Worm (Caenorhabditis elegans) whole organism, L3 larva: Measurements from ENCODE around the gene zipt-13.
A peak's percentile ranks its signal among the peaks of the same experiment; 100 is the strongest.

Experiments used
- R02D3.7 ChIP-seq: fragments of 150-350 bp; optimal IDR thresholded peaks from 2 replicates; lab custom pipeline; 2014; ENCODE audit warnings: missing biosample characterization, missing genetic modification characterization
- aly-2 ChIP-seq: fragments of 150-350 bp; optimal IDR thresholded peaks from 2 replicates; lab custom pipeline; 2014; ENCODE audit warnings: missing biosample characterization, missing genetic modification characterization
- ceh-16 ChIP-seq: sonication (generic microtip); optimal IDR thresholded peaks from 2 replicates; lab custom pipeline; 2017; ENCODE audit warnings: missing biosample characterization, missing genetic modification characterization
- ceh-82 ChIP-seq: fragments of 150-350 bp; optimal IDR thresholded peaks from 2 replicates; lab custom pipeline; 2014; ENCODE audit warnings: missing biosample characterization, missing genetic modification characterization
- daf-12 ChIP-seq: fragments of 150-350 bp; optimal IDR thresholded peaks from 2 replicates; lab custom pipeline; 2014; ENCODE audit warnings: missing biosample characterization, missing genetic modification reagents, missing genetic modification characterization
- egl-27 ChIP-seq: sonication (generic microtip); optimal IDR thresholded peaks from 4 replicates; lab custom pipeline; 2017; ENCODE audit warnings: missing biosample characterization, missing genetic modification reagents, missing genetic modification characterization
- egl-5 ChIP-seq: fragments of 150-350 bp; optimal IDR thresholded peaks from 2 replicates; lab custom pipeline; 2017; ENCODE audit warnings: missing biosample characterization, missing genetic modification reagents, missing genetic modification characterization, inconsistent platforms
- elt-1 ChIP-seq: fragments of 150-350 bp; optimal IDR thresholded peaks from 2 replicates; lab custom pipeline; 2014; ENCODE audit warnings: missing biosample characterization, missing genetic modification characterization
- elt-3 ChIP-seq, 3 experiments: fragments of 150-350 bp in 1 of 3; sonication (generic microtip) in 2 of 3; optimal IDR thresholded peaks; 2 replicates in 2 of 3; 4 replicates in 1 of 3; lab custom pipeline; 2014 to 2017; ENCODE audit warnings: missing biosample characterization in 3 of 3, missing genetic modification characterization in 3 of 3
- fkh-2 ChIP-seq: fragments of 150-350 bp; optimal IDR thresholded peaks from 2 replicates; lab custom pipeline; 2014; ENCODE audit warnings: missing biosample characterization, missing genetic modification reagents, missing genetic modification characterization
- mdl-1 ChIP-seq: fragments of 150-350 bp; optimal IDR thresholded peaks from 2 replicates; lab custom pipeline; 2014; ENCODE audit warnings: missing biosample characterization, missing genetic modification characterization
- mml-1 ChIP-seq: fragments of 150-350 bp; sonication (generic microtip); optimal IDR thresholded peaks from 3 replicates; lab custom pipeline; 2014; ENCODE audit warnings: missing biosample characterization, missing genetic modification characterization
- nfya-1 ChIP-seq: sonication (generic microtip); optimal IDR thresholded peaks from 2 replicates; lab custom pipeline; 2017; ENCODE audit warnings: missing genetic modification characterization, mild to moderate bottlenecking, missing compliant biosample characterization, antibody characterized with exemption, moderate library complexity; ENCODE audit not compliant: insufficient read depth
- nhr-11 ChIP-seq: fragments of 150-350 bp; optimal IDR thresholded peaks from 2 replicates; lab custom pipeline; 2014; ENCODE audit warnings: missing biosample characterization, missing genetic modification characterization
- nhr-12 ChIP-seq: fragments of 150-350 bp; optimal IDR thresholded peaks from 2 replicates; lab custom pipeline; 2014; ENCODE audit warnings: missing biosample characterization, missing genetic modification characterization
- nhr-23 ChIP-seq: fragments of 150-350 bp; optimal IDR thresholded peaks from 2 replicates; lab custom pipeline; 2014; ENCODE audit warnings: missing biosample characterization, missing genetic modification reagents, missing genetic modification characterization
- nhr-25 ChIP-seq: sonication (generic microtip); optimal IDR thresholded peaks from 2 replicates; lab custom pipeline; 2017; ENCODE audit warnings: missing biosample characterization, missing genetic modification characterization
- nhr-43 ChIP-seq: sonication (generic microtip); optimal IDR thresholded peaks from 2 replicates; lab custom pipeline; 2016; ENCODE audit warnings: mild to moderate bottlenecking, missing genetic modification characterization, missing compliant biosample characterization; ENCODE audit not compliant: poor library complexity, severe bottlenecking
- nhr-67 ChIP-seq: fragments of 150-350 bp; optimal IDR thresholded peaks from 2 replicates; lab custom pipeline; 2014; ENCODE audit warnings: missing biosample characterization, missing genetic modification characterization
- nhr-76 ChIP-seq: fragments of 150-350 bp; sonication (generic microtip); optimal IDR thresholded peaks from 5 replicates; lab custom pipeline; 2014; ENCODE audit warnings: missing biosample characterization, missing genetic modification characterization
- pqm-1 ChIP-seq: fragments of 150-350 bp; optimal IDR thresholded peaks from 2 replicates; lab custom pipeline; 2017; ENCODE audit warnings: missing biosample characterization, missing genetic modification characterization, inconsistent platforms
- sea-2 ChIP-seq: fragments of 150-350 bp; sonication (generic microtip); optimal IDR thresholded peaks from 4 replicates; lab custom pipeline; 2014; ENCODE audit warnings: missing biosample characterization, missing genetic modification reagents, missing genetic modification characterization
- skn-1 ChIP-seq: fragments of 150-350 bp; optimal IDR thresholded peaks from 2 replicates; lab custom pipeline; 2014; ENCODE audit warnings: missing biosample characterization, missing genetic modification characterization
- unc-39 ChIP-seq: sonication (generic microtip); optimal IDR thresholded peaks from 4 replicates; lab custom pipeline; 2017; ENCODE audit warnings: missing biosample characterization, missing genetic modification characterization
- zag-1 ChIP-seq: fragments of 150-350 bp; optimal IDR thresholded peaks from 2 replicates; lab custom pipeline; 2014; ENCODE audit warnings: missing biosample characterization, missing genetic modification characterization
- ztf-4 ChIP-seq: fragments of 150-350 bp; optimal IDR thresholded peaks from 2 replicates; lab custom pipeline; 2014; ENCODE audit warnings: missing biosample characterization, missing genetic modification characterization

zipt-13 gene

ce11 chrX:10188493-10188895 lies 48.2 kb downstream of the zipt-13 start (continued):
- TF ChIP-seq ceh-82: no peak
- TF ChIP-seq R02D3.7 (tag; lab: Kevin White, UChicago): peak; percentile 47
- no peak for TF ChIP-seq nhr-76 (tag; lab: Kevin White, UChicago)
- no peak for TF ChIP-seq zag-1 (tag; lab: Kevin White, UChicago)
- no peak for TF ChIP-seq sea-2 (GFP tag; lab: Kevin White, UChicago)
- TF ChIP-seq nhr-12 (tag; lab: Kevin White, UChicago): no peak
- no peak for TF ChIP-seq unc-39 (tag; lab: Kevin White, UChicago)
- peak; percentile 9 for TF ChIP-seq pqm-1
- TF ChIP-seq mdl-1 (tag; lab: Kevin White, UChicago): peak; percentile 87
- TF ChIP-seq elt-3 (tag; optimal IDR thresholded peaks at IDR 0.05; lab: Kevin White, UChicago): no peak
- no peak for TF ChIP-seq aly-2
- peak; percentile 54 for TF ChIP-seq egl-27 (tag; lab: Kevin White, UChicago)
- no peak for TF ChIP-seq nhr-67 (tag; lab: Kevin White, UChicago)
- TF ChIP-seq nhr-23 (tag; lab: Kevin White, UChicago): no peak
- TF ChIP-seq skn-1 (tag; lab: Kevin White, UChicago): no peak

ce11 chrX:10184708-10185107 lies 52.0 kb downstream of the zipt-13 start:
- no peak for TF ChIP-seq R02D3.7 (tag; lab: Kevin White, UChicago)
- no peak for TF ChIP-seq nhr-23 (tag; lab: Kevin White, UChicago)
- TF ChIP-seq aly-2: no peak
- TF ChIP-seq mml-1 (tag; lab: Kevin White, UChicago): no peak
- TF ChIP-seq nhr-25 (tag; lab: Kevin White, UChicago): no peak
- no peak for TF ChIP-seq elt-1
- TF ChIP-seq nfya-1 (tag; lab: Kevin White, UChicago): no peak
- TF ChIP-seq unc-39 (tag; lab: Kevin White, UChicago): no peak
- no peak for TF ChIP-seq ceh-16 (tag; lab: Kevin White, UChicago)
- no peak for TF ChIP-seq fkh-2
- TF ChIP-seq elt-3 (tag; optimal IDR thresholded peaks at IDR 0.05; lab: Kevin White, UChicago): no peak
- no peak for TF ChIP-seq nhr-43 (tag; lab: Kevin White, UChicago)
- TF ChIP-seq ztf-4 (tag; lab: Kevin White, UChicago): no peak
- TF ChIP-seq nhr-11 (tag; lab: Kevin White, UChicago): no peak
- TF ChIP-seq sea-2 (GFP tag; lab: Kevin White, UChicago): no peak
- no peak for TF ChIP-seq daf-12 (tag; lab: Kevin White, UChicago)
- no peak for TF ChIP-seq egl-5 (tag; lab: Kevin White, UChicago)
